Fruit fly (Drosophila melanogaster) whole organism, embryonic: Measurements from ENCODE around the gene Grip91.
A peak's percentile ranks its signal among the peaks of the same experiment; 100 is the strongest.

ENCODE experiments used
- ATbp ChIP-seq: fragments of 200-800 bp; sonication (Bioruptor generic); optimal IDR thresholded peaks from 2 replicates; lab custom pipeline; 2017; ENCODE audit warnings: missing biosample characterization, mild to moderate bottlenecking, missing genetic modification characterization, missing genetic modification reagents
- Antp ChIP-seq: fragments of 200-800 bp; sonication (Bioruptor generic); optimal IDR thresholded peaks from 3 replicates; lab custom pipeline; 2016; ENCODE audit warnings: missing biosample characterization, missing genetic modification characterization
- Atf6 ChIP-seq: fragments of 200-800 bp; sonication (Bioruptor generic); IDR thresholded peaks from 2 replicates; pipeline ENCODE4 v1.3.6; 2022; ENCODE audit warnings: missing biosample characterization, missing genetic modification characterization
- CG1024 ChIP-seq: fragments of 200-800 bp; sonication (Bioruptor generic); IDR thresholded peaks from 2 replicates; pipeline ENCODE4 v1.3.6; 2022; ENCODE audit warnings: missing biosample characterization, missing genetic modification characterization
- CG12155 ChIP-seq: fragments of 200-800 bp; sonication (Bioruptor generic); optimal IDR thresholded peaks from 3 replicates; lab custom pipeline; 2016; ENCODE audit warnings: missing biosample characterization, missing genetic modification characterization
- CG13424 ChIP-seq: fragments of 200-800 bp; sonication (Bioruptor generic); optimal IDR thresholded peaks from 2 replicates; lab custom pipeline; 2019; ENCODE audit warnings: missing biosample characterization, mild to moderate bottlenecking, missing genetic modification characterization, moderate library complexity
- CG13624 ChIP-seq: fragments of 200-800 bp; sonication (Bioruptor generic); optimal IDR thresholded peaks from 2 replicates; lab custom pipeline; 2016; ENCODE audit warnings: missing biosample characterization, missing genetic modification characterization
- CG1603 ChIP-seq: fragments of 200-800 bp; sonication (Bioruptor generic); optimal IDR thresholded peaks from 2 replicates; lab custom pipeline; 2019; ENCODE audit warnings: missing biosample characterization, mild to moderate bottlenecking, missing genetic modification characterization, moderate library complexity
- CG16815 ChIP-seq: fragments of 200-800 bp; sonication (Bioruptor generic); optimal IDR thresholded peaks from 3 replicates; lab custom pipeline; 2017; ENCODE audit warnings: missing biosample characterization, mild to moderate bottlenecking, missing genetic modification characterization
- CG17328 ChIP-seq: fragments of 200-800 bp; sonication (Bioruptor generic); IDR thresholded peaks from 2 replicates; pipeline ENCODE4 v1.3.6; 2022; ENCODE audit warnings: missing biosample characterization, missing genetic modification characterization
- CG17612 ChIP-seq: fragments of 200-800 bp; sonication (Bioruptor generic); IDR thresholded peaks from 2 replicates; pipeline ENCODE4 v1.3.6; 2022; ENCODE audit warnings: missing biosample characterization, missing genetic modification characterization
- CG18619 ChIP-seq: fragments of 200-800 bp; sonication (Bioruptor generic); optimal IDR thresholded peaks from 3 replicates; lab custom pipeline; 2017; ENCODE audit warnings: missing biosample characterization, mild to moderate bottlenecking, missing genetic modification characterization
- CG6689 ChIP-seq: fragments of 200-800 bp; sonication (Bioruptor generic); IDR thresholded peaks from 2 replicates; pipeline ENCODE4 v1.3.6; 2022; ENCODE audit warnings: missing biosample characterization, missing genetic modification characterization
- CG7839 ChIP-seq: fragments of 200-800 bp; sonication (Bioruptor generic); optimal IDR thresholded peaks from 3 replicates; lab custom pipeline; 2018; ENCODE audit warnings: missing biosample characterization, mild to moderate bottlenecking, missing genetic modification characterization, moderate library complexity
- CG8944 ChIP-seq: fragments of 200-800 bp; sonication (Bioruptor generic); optimal IDR thresholded peaks from 3 replicates; lab custom pipeline; 2016; ENCODE audit warnings: missing biosample characterization, missing genetic modification characterization
- CHES-1-like ChIP-seq: fragments of 200-800 bp; sonication (Bioruptor generic); optimal IDR thresholded peaks from 2 replicates; lab custom pipeline; 2016; ENCODE audit warnings: missing biosample characterization, missing genetic modification characterization
- D19B ChIP-seq: fragments of 200-800 bp; sonication (Bioruptor generic); optimal IDR thresholded peaks from 2 replicates; lab custom pipeline; 2017; ENCODE audit warnings: missing biosample characterization, mild to moderate bottlenecking, missing genetic modification characterization
- Dad ChIP-seq: fragments of 200-800 bp; sonication (Bioruptor generic); optimal IDR thresholded peaks from 3 replicates; lab custom pipeline; 2016; ENCODE audit warnings: missing biosample characterization, missing genetic modification characterization
- Dek ChIP-seq: fragments of 200-800 bp; sonication (Bioruptor generic); optimal IDR thresholded peaks from 3 replicates; lab custom pipeline; 2019; ENCODE audit warnings: missing biosample characterization, mild to moderate bottlenecking, missing genetic modification characterization, moderate library complexity
- HmgD ChIP-seq: fragments of 200-800 bp; sonication (Bioruptor generic); optimal IDR thresholded peaks from 3 replicates; lab custom pipeline; 2016; ENCODE audit warnings: missing biosample characterization, missing genetic modification characterization
- Hmr ChIP-seq: fragments of 200-800 bp; sonication (Bioruptor generic); optimal IDR thresholded peaks from 3 replicates; lab custom pipeline; 2017; ENCODE audit warnings: mild to moderate bottlenecking, missing biosample characterization, missing genetic modification reagents, missing genetic modification characterization
- Hr78 ChIP-seq, 2 experiments: fragments of 200-800 bp in 1 of 2; fragments of >200 bp in 1 of 2; sonication (Bioruptor generic) in 1 of 2; optimal IDR thresholded peaks; 2 replicates each; lab custom pipeline; 2017 to 2019; ENCODE audit warnings: missing biosample characterization in 2 of 2, missing genetic modification characterization in 2 of 2, mild to moderate bottlenecking in 1 of 2, moderate library complexity in 1 of 2
- Hsf ChIP-seq: fragments of 200-800 bp; sonication (Bioruptor generic); optimal IDR thresholded peaks from 3 replicates; lab custom pipeline; 2016; ENCODE audit warnings: missing biosample characterization, missing genetic modification characterization
- Lhr ChIP-seq: fragments of 200-800 bp; sonication (Bioruptor generic); optimal IDR thresholded peaks from 3 replicates; lab custom pipeline; 2017; ENCODE audit warnings: mild to moderate bottlenecking, missing biosample characterization, missing genetic modification reagents, missing genetic modification characterization
- Oaz ChIP-seq: fragments of 200-800 bp; sonication (Bioruptor generic); IDR thresholded peaks from 2 replicates; pipeline ENCODE4 v1.3.6; 2022; ENCODE audit warnings: missing biosample characterization, missing genetic modification characterization
- Pdp1 ChIP-seq, 2 experiments: fragments of 200-800 bp; sonication (Bioruptor generic); optimal IDR thresholded peaks; 3 replicates each; lab custom pipeline; 2016; ENCODE audit warnings: missing biosample characterization in 2 of 2, missing genetic modification characterization in 2 of 2, mild to moderate bottlenecking in 1 of 2, moderate library complexity in 1 of 2
- Sin3A ChIP-seq: fragments of >200 bp; optimal IDR thresholded peaks from 2 replicates; lab custom pipeline; 2018
- Ssrp ChIP-seq: fragments of 200-800 bp; sonication (Bioruptor generic); optimal IDR thresholded peaks from 2 replicates; lab custom pipeline; 2018; ENCODE audit warnings: missing biosample characterization, mild to moderate bottlenecking, missing genetic modification characterization, moderate library complexity
- Tbp ChIP-seq: fragments of >200 bp; optimal IDR thresholded peaks from 2 replicates; lab custom pipeline; 2018; ENCODE audit warnings: missing biosample characterization, missing genetic modification characterization
- ara ChIP-seq: fragments of 200-800 bp; sonication (Bioruptor generic); IDR thresholded peaks from 2 replicates; pipeline ENCODE4 v1.3.6; 2022; ENCODE audit warnings: missing biosample characterization, missing genetic modification characterization
- dan ChIP-seq: fragments of 200-800 bp; sonication (Bioruptor generic); IDR thresholded peaks from 2 replicates; pipeline ENCODE4 v1.3.6; 2022; ENCODE audit warnings: missing biosample characterization, missing genetic modification characterization
- dimm ChIP-seq: fragments of 200-800 bp; sonication (Bioruptor generic); IDR thresholded peaks from 2 replicates; pipeline ENCODE4 v1.3.6; 2022; ENCODE audit warnings: missing biosample characterization, missing genetic modification characterization
- emc ChIP-seq: fragments of 200-800 bp; sonication (Bioruptor generic); optimal IDR thresholded peaks from 2 replicates; lab custom pipeline; 2016; ENCODE audit warnings: missing biosample characterization, missing genetic modification characterization
- gcm2 ChIP-seq: fragments of 200-800 bp; sonication (Bioruptor generic); optimal IDR thresholded peaks from 2 replicates; lab custom pipeline; 2016; ENCODE audit warnings: missing biosample characterization, missing genetic modification characterization
- gsb-n ChIP-seq: fragments of 200-800 bp; sonication (Bioruptor generic); optimal IDR thresholded peaks from 3 replicates; lab custom pipeline; 2018; ENCODE audit warnings: missing biosample characterization, mild to moderate bottlenecking, missing genetic modification characterization
- hkb ChIP-seq, 2 experiments: fragments of 200-800 bp in 1 of 2; fragments of >200 bp in 1 of 2; sonication (Bioruptor generic) in 1 of 2; IDR thresholded peaks in 1 of 2; optimal IDR thresholded peaks in 1 of 2; 2 replicates each; pipeline versions ENCODE4 v1.3.6 to Lab custom; 2017 to 2022; ENCODE audit warnings: missing biosample characterization in 1 of 2, missing genetic modification characterization in 1 of 2
- hth ChIP-seq: fragments of >200 bp; optimal IDR thresholded peaks from 2 replicates; lab custom pipeline; 2017; ENCODE audit warnings: inconsistent platforms
- onecut ChIP-seq: fragments of 200-800 bp; sonication (Bioruptor generic); IDR thresholded peaks from 2 replicates; pipeline ENCODE4 v1.3.6; 2022; ENCODE audit warnings: missing biosample characterization, missing genetic modification characterization
- org-1 ChIP-seq: fragments of 200-800 bp; sonication (Bioruptor generic); optimal IDR thresholded peaks from 2 replicates; lab custom pipeline; 2017; ENCODE audit warnings: missing biosample characterization, missing genetic modification characterization
- pfk ChIP-seq: fragments of 200-800 bp; sonication (Bioruptor generic); optimal IDR thresholded peaks from 2 replicates; lab custom pipeline; 2018; ENCODE audit warnings: missing biosample characterization, mild to moderate bottlenecking, missing genetic modification characterization, moderate library complexity
- pnt ChIP-seq: fragments of 200-800 bp; sonication (Bioruptor generic); optimal IDR thresholded peaks from 3 replicates; lab custom pipeline; 2016; ENCODE audit warnings: missing biosample characterization, missing genetic modification characterization
- pros ChIP-seq: fragments of 200-800 bp; sonication (Bioruptor generic); optimal IDR thresholded peaks from 3 replicates; lab custom pipeline; 2019; ENCODE audit warnings: missing biosample characterization, mild to moderate bottlenecking, missing genetic modification characterization, moderate library complexity
- rib ChIP-seq: fragments of 200-800 bp; sonication (Bioruptor generic); IDR thresholded peaks from 2 replicates; pipeline ENCODE4 v1.3.6; 2022; ENCODE audit warnings: missing biosample characterization, missing genetic modification characterization
- run ChIP-seq: fragments of 200-800 bp; sonication (Bioruptor generic); optimal IDR thresholded peaks from 3 replicates; lab custom pipeline; 2018; ENCODE audit warnings: missing biosample characterization, mild to moderate bottlenecking, missing genetic modification characterization
- slbo ChIP-seq: fragments of 200-800 bp; sonication (Bioruptor generic); IDR thresholded peaks from 2 replicates; pipeline ENCODE4 v1.3.6; 2022; ENCODE audit warnings: missing biosample characterization, missing genetic modification characterization
- sr ChIP-seq: fragments of 200-800 bp; sonication (Bioruptor generic); IDR thresholded peaks from 3 replicates; pipeline ENCODE4 v1.3.6; 2022; ENCODE audit warnings: missing biosample characterization, missing genetic modification characterization
- twi ChIP-seq: fragments of 200-800 bp; optimal IDR thresholded peaks from 2 replicates; lab custom pipeline; 2019; ENCODE audit warnings: missing biosample characterization, mild to moderate bottlenecking, missing genetic modification characterization, moderate library complexity
- unpg ChIP-seq: fragments of 200-800 bp; sonication (Bioruptor generic); optimal IDR thresholded peaks from 3 replicates; lab custom pipeline; 2018; ENCODE audit warnings: missing biosample characterization, mild to moderate bottlenecking, missing genetic modification characterization, moderate library complexity

Grip91 gene

dm6 chrX:13748906-13749872, 4.7 kb upstream of the Grip91 start (continued):
- peak; percentile 66 for TF ChIP-seq Dek (tag; lab: Kevin White, UChicago)
- peak in 1 of 2 experiments; percentile 14 for TF ChIP-seq Pdp1 (GFP tag; optimal IDR thresholded peaks at IDR 0.05; lab: Kevin White, UChicago)
- TF ChIP-seq Hsf (GFP tag; lab: Kevin White, UChicago), result peak; percentile 50
- peak; percentile 59 for TF ChIP-seq CG1603 (tag; lab: Kevin White, UChicago)
- peak in 1 of 2 experiments; percentile 26 for TF ChIP-seq Hr78 (GFP tag; optimal IDR thresholded peaks at IDR 0.05; lab: Kevin White, UChicago)
- no peak for TF ChIP-seq dan
- no peak for TF ChIP-seq hth (lab: Kevin White, UChicago)
- no peak for TF ChIP-seq pfk
- peak; percentile 25; the same call in 1 of the 2 replicates for TF ChIP-seq CG17612
- TF ChIP-seq dimm (GFP tag; lab: Robert Waterston, UW), result no peak
- TF ChIP-seq onecut (GFP tag; lab: Robert Waterston, UW), result peak; percentile 33; the same call in 1 of the 2 replicates
- TF ChIP-seq unpg (GFP tag; lab: Kevin White, UChicago), result peak; percentile 78
- peak; percentile 57 for TF ChIP-seq CG18619 (GFP tag; lab: Kevin White, UChicago)
- TF ChIP-seq CG12155 (GFP tag; lab: Kevin White, UChicago), result peak; percentile 56
- TF ChIP-seq sr, result no peak
- no peak for TF ChIP-seq Lhr
- peak; percentile 28 for TF ChIP-seq gsb-n
- TF ChIP-seq org-1 (GFP tag; lab: Kevin White, UChicago), result peak; percentile 68
- peak; percentile 45 for TF ChIP-seq CHES-1-like (GFP tag; lab: Kevin White, UChicago)
- TF ChIP-seq twi (tag; lab: Kevin White, UChicago), result peak; percentile 9
- TF ChIP-seq pnt, result no peak
- TF ChIP-seq hkb (optimal IDR thresholded peaks at IDR 0.05; lab: Kevin White, UChicago), result no peak
- TF ChIP-seq hkb (GFP tag; IDR thresholded peaks at IDR 0.05; lab: Robert Waterston, UW), result peak; percentile 78
- no peak for TF ChIP-seq emc
- peak; percentile 54; the same call in 1 of the 2 replicates for TF ChIP-seq Oaz (GFP tag; lab: Robert Waterston, UW)
- TF ChIP-seq Atf6 (GFP tag; lab: Robert Waterston, UW), result peak; percentile 89
- no peak for TF ChIP-seq Antp (GFP tag; lab: Kevin White, UChicago)
- TF ChIP-seq Sin3A (lab: Kevin White, UChicago), result no peak
- TF ChIP-seq CG1024 (GFP tag; lab: Robert Waterston, UW), result peak; percentile 53; the same call in 1 of the 2 replicates
- TF ChIP-seq CG8944, result no peak
- TF ChIP-seq Ssrp (tag; lab: Kevin White, UChicago), result peak; percentile 39
- peak; percentile 43 for TF ChIP-seq run (tag; lab: Kevin White, UChicago)
- TF ChIP-seq ATbp (GFP tag; lab: Kevin White, UChicago), result no peak
- peak; percentile 7 for TF ChIP-seq CG16815 (GFP tag; lab: Kevin White, UChicago)
- TF ChIP-seq ara (GFP tag; lab: Robert Waterston, UW), result peak; percentile 59
- TF ChIP-seq pros (GFP tag; lab: Kevin White, UChicago), result no peak
- TF ChIP-seq Dad, result no peak
- no peak for TF ChIP-seq HmgD
- TF ChIP-seq D19B (GFP tag; lab: Kevin White, UChicago), result peak; percentile 50
- peak; percentile 73 for TF ChIP-seq CG13424
- peak; percentile 1 for TF ChIP-seq gcm2 (GFP tag; lab: Kevin White, UChicago)
- peak; percentile 97 for TF ChIP-seq CG13624 (GFP tag; lab: Kevin White, UChicago)
- peak; percentile 81 for TF ChIP-seq Hmr (GFP tag; lab: Kevin White, UChicago)
- TF ChIP-seq Tbp (GFP tag; lab: Kevin White, UChicago), result no peak
- TF ChIP-seq CG6689 (GFP tag; lab: Robert Waterston, UW), result peak; percentile 81
- TF ChIP-seq CG7839, result peak; percentile 87
- TF ChIP-seq rib, result peak; percentile 59
- TF ChIP-seq slbo (GFP tag; lab: Robert Waterston, UW), result peak; percentile 85
- peak; percentile 50 for TF ChIP-seq CG17328
